Fruit fly (Drosophila melanogaster): ENCODE measurements around the gene CG42523.

Gene CG42523

dm6 chr2L:4810697-4811490 lies 48.2 kb downstream of the CG42523 start (continued):
- TF ChIP-seq CG17612 (GFP tag; IDR thresholded peaks at IDR 0.05) (no peak), tap (tag; optimal IDR thresholded peaks at IDR 0.05) (peak; percentile 36), da (GFP tag; optimal IDR thresholded peaks at IDR 0.05) (no peak), dysf (GFP tag; IDR thresholded peaks at IDR 0.05) (peak; percentile 81), CG7271 (tag; optimal IDR thresholded peaks at IDR 0.05) (no peak), lmd (GFP tag; IDR thresholded peaks at IDR 0.05) (peak; percentile 76), sima (GFP tag; optimal IDR thresholded peaks at IDR 0.05) (no peak), h (optimal IDR thresholded peaks at IDR 0.05) (no peak), CG8924 (tag; optimal IDR thresholded peaks at IDR 0.05) (peak; percentile 84), Doc3 (GFP tag; IDR thresholded peaks at IDR 0.05; ENCODE audit: partially characterized antibody) (no peak; the same call in 2 of the 3 replicates), dmrt11E (tag; optimal IDR thresholded peaks at IDR 0.05) (peak; percentile 71), CG3838 (GFP tag; optimal IDR thresholded peaks at IDR 0.05) (no peak), pb (GFP tag; optimal IDR thresholded peaks at IDR 0.05) (peak; percentile 2), zf30C (GFP tag; optimal IDR thresholded peaks at IDR 0.05) (no peak), hb (GFP tag; IDR thresholded peaks at IDR 0.05; ENCODE audit: partially characterized antibody) (no peak), bcd (GFP tag; optimal IDR thresholded peaks at IDR 0.05) (peak; percentile 71), CG9932 (GFP tag; IDR thresholded peaks at IDR 0.05) (no peak; the same call in 1 of the 2 replicates), corto (GFP tag; optimal IDR thresholded peaks at IDR 0.05) (no peak), Mrtf (GFP tag; IDR thresholded peaks at IDR 0.05) (peak; percentile 28; the same call in 1 of the 3 replicates), Tbp (GFP tag; optimal IDR thresholded peaks at IDR 0.05) (no peak), salm (tag; optimal IDR thresholded peaks at IDR 0.05) (no peak), CG13424 (tag; optimal IDR thresholded peaks at IDR 0.05) (peak; percentile 84), CG12659 (GFP tag; optimal IDR thresholded peaks at IDR 0.05) (peak; percentile 79), Doc2 (GFP tag; IDR thresholded peaks at IDR 0.05) (no peak), toy (GFP tag; IDR thresholded peaks at IDR 0.05) (no peak), CG8281 (tag; optimal IDR thresholded peaks at IDR 0.05) (peak; percentile 47), CG8290 (GFP tag; optimal IDR thresholded peaks at IDR 0.05) (peak; percentile 26), CG8290 (tag; optimal IDR thresholded peaks at IDR 0.05) (no peak), BtbVII (GFP tag; optimal IDR thresholded peaks at IDR 0.05) (peak; percentile 69), bab2 (GFP tag; optimal IDR thresholded peaks at IDR 0.05) (peak; percentile 45), Oaz (GFP tag; IDR thresholded peaks at IDR 0.05) (no peak), Bteb2 (GFP tag; optimal IDR thresholded peaks at IDR 0.05) (peak; percentile 36), CG1602 (GFP tag; optimal IDR thresholded peaks at IDR 0.05) (peak; percentile 67), HHEX (GFP tag; optimal IDR thresholded peaks at IDR 0.05) (peak; percentile 56), Side (GFP tag; optimal IDR thresholded peaks at IDR 0.05) (peak; percentile 3), insv (GFP tag; optimal IDR thresholded peaks at IDR 0.05) (peak in 1 of 2 experiments; percentile 7), CG12071 (GFP tag; optimal IDR thresholded peaks at IDR 0.05) (no peak), CG1233 (GFP tag; optimal IDR thresholded peaks at IDR 0.05) (peak; percentile 67), pfk (GFP tag; optimal IDR thresholded peaks at IDR 0.05) (no peak), eve (GFP tag; optimal IDR thresholded peaks at IDR 0.05) (no peak), dm (GFP tag; optimal IDR thresholded peaks at IDR 0.05) (no peak), CG10431 (GFP tag; optimal IDR thresholded peaks at IDR 0.05) (peak; percentile 56), pzg (GFP tag; optimal IDR thresholded peaks at IDR 0.05) (no peak), Max (GFP tag; optimal IDR thresholded peaks at IDR 0.05) (peak; percentile 76), klu (GFP tag; IDR thresholded peaks at IDR 0.05) (peak; percentile 68; the same call in 1 of the 2 replicates), wor (GFP tag; IDR thresholded peaks at IDR 0.05) (0 out of 2 replicates have a peak, but pooled peaks have one; percentile 22), CG11093 (GFP tag; IDR thresholded peaks at IDR 0.05) (no peak), kay (GFP tag; optimal IDR thresholded peaks at IDR 0.05) (no peak), schlank (tag; optimal IDR thresholded peaks at IDR 0.05) (no peak), CG18764 (GFP tag; optimal IDR thresholded peaks at IDR 0.05) (no peak)

Measured in whole organism, embryonic.